Worm (Caenorhabditis elegans): ENCODE data around the gene ubq-1.

The ubq-1 gene

ce11 chrIII:5939453-5940296 lies at the start of gene ubq-1:
TSS of gene ubq-1 (plus strand) at chrIII:5940254.
- TF ChIP-seq M03D4.4 (tag; optimal IDR thresholded peaks at IDR 0.05), result peak; percentile 66
- no peak for TF ChIP-seq bed-3 (GFP tag; optimal IDR thresholded peaks at IDR 0.05)
- no peak for TF ChIP-seq nhr-28 (tag; optimal IDR thresholded peaks at IDR 0.05)
- TF ChIP-seq sptf-1 (tag; optimal IDR thresholded peaks at IDR 0.05), result no peak
- peak; percentile 50 for TF ChIP-seq mls-2 (tag; optimal IDR thresholded peaks at IDR 0.05)
- TF ChIP-seq lin-32 (GFP tag; optimal IDR thresholded peaks at IDR 0.05), result no peak
- TF ChIP-seq nhr-237 (tag; optimal IDR thresholded peaks at IDR 0.05), result no peak
- TF ChIP-seq unc-39 (tag; optimal IDR thresholded peaks at IDR 0.05), result no peak
- no peak for TF ChIP-seq ceh-43 (GFP tag; optimal IDR thresholded peaks at IDR 0.05)
- peak; percentile 58 for TF ChIP-seq cnd-1 (tag; optimal IDR thresholded peaks at IDR 0.05)

ce11 chrIII:5892909-5893308 lies 47.1 kb upstream of the ubq-1 start:
- TF ChIP-seq sem-2 (GFP tag; optimal IDR thresholded peaks at IDR 0.05), result no peak
- TF ChIP-seq mep-1 (tag; optimal IDR thresholded peaks at IDR 0.05), result no peak
- no peak for TF ChIP-seq cnd-1 (tag; optimal IDR thresholded peaks at IDR 0.05)
- no peak for TF ChIP-seq ceh-83 (GFP tag; optimal IDR thresholded peaks at IDR 0.05)
- no peak for TF ChIP-seq ceh-39 (tag; optimal IDR thresholded peaks at IDR 0.05)

DNA sequence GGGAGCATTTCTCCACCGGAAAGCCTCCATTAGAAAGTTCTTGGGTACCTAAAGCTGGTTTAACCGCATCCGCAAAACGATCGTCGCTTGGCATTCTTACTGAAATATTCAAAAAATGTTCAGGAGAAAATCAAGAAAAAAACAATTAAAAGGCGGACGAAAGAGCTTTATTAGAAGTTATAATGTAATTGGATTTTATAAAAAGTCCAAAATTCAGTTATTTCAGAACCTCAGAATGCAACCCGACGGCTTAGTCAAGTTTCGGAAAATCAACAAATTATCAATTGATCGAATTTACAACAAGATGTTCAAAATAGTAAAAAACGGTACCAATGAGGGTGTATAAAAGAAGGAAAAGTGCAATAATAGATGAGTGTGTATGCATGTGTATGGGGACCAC lies 44.1 kb upstream of the ubq-1 start, which contains the start of gene pxl-1:
pxl-1 (minus strand) TSS at position 101 of the 400 bp plus-strand sequence.
- TF ChIP-seq nhr-76 (tag; optimal IDR thresholded peaks at IDR 0.05) (no peak), zip-8 (tag; optimal IDR thresholded peaks at IDR 0.05) (no peak), mab-5 (tag; optimal IDR thresholded peaks at IDR 0.05) (no peak), cnd-1 (tag; optimal IDR thresholded peaks at IDR 0.05) (no peak), sptf-1 (tag; optimal IDR thresholded peaks at IDR 0.05) (no peak), drap-1 (GFP tag; optimal IDR thresholded peaks at IDR 0.05) (no peak), mls-2 (tag; optimal IDR thresholded peaks at IDR 0.05) (no peak), nhr-2 (tag; optimal IDR thresholded peaks at IDR 0.05) (no peak), unc-39 (tag; optimal IDR thresholded peaks at IDR 0.05) (no peak), hlh-1 (tag; optimal IDR thresholded peaks at IDR 0.05) (no peak), ceh-39 (tag; optimal IDR thresholded peaks at IDR 0.05) (no peak), unc-62 (GFP tag; optimal IDR thresholded peaks at IDR 0.05) (no peak), nhr-237 (tag; optimal IDR thresholded peaks at IDR 0.05) (no peak), ceh-43 (GFP tag; optimal IDR thresholded peaks at IDR 0.05) (no peak), unc-120 (tag; optimal IDR thresholded peaks at IDR 0.05; ENCODE audit: poor library complexity, severe bottlenecking) (no peak), sem-2 (GFP tag; optimal IDR thresholded peaks at IDR 0.05) (no peak), flh-1 (GFP tag; optimal IDR thresholded peaks at IDR 0.05) (no peak), snpc-4 (tag; optimal IDR thresholded peaks at IDR 0.05) (no peak), lin-13 (tag; optimal IDR thresholded peaks at IDR 0.05) (no peak), blmp-1 (tag; optimal IDR thresholded peaks at IDR 0.05) (no peak)

DNA sequence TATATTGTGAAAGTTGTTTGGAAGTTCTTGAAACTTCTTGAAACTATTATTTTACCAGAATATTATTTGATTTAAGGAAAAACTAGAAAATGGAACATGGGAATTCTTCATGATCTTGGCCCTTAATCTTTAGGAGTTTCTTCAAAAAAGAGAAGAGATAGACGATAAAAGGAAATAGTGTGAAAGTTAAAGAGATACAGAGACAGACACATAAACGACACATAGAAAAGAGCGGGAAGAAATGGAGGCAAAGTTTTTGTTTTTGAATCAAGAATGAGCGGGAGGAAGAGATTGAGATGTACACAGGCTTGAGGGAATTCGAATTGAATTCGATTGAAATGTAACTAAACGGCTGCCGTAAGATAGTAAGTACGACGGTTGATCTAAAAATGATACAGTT lies 42.6 kb upstream of the ubq-1 start:
- no peak for TF ChIP-seq ceh-39 (tag; optimal IDR thresholded peaks at IDR 0.05)
- TF ChIP-seq ces-1 (GFP tag; optimal IDR thresholded peaks at IDR 0.05), result peak; percentile 27

- TF ChIP-seq zip-8 (tag; optimal IDR thresholded peaks at IDR 0.05) (no peak), hlh-1 (tag; optimal IDR thresholded peaks at IDR 0.05) (peak; percentile 59), unc-120 (tag; optimal IDR thresholded peaks at IDR 0.05; ENCODE audit: poor library complexity, severe bottlenecking) (peak; percentile 67)
Observed at ce11 chrIII:5898631-5899030, 41.4 kb upstream of the ubq-1 start.

- TF ChIP-seq lsy-2 (tag; optimal IDR thresholded peaks at IDR 0.05), result no peak
- no peak for TF ChIP-seq mls-2 (tag; optimal IDR thresholded peaks at IDR 0.05)
- TF ChIP-seq unc-39 (tag; optimal IDR thresholded peaks at IDR 0.05), result no peak
- TF ChIP-seq ceh-39 (tag; optimal IDR thresholded peaks at IDR 0.05), result peak; percentile 96
- peak; percentile 85 for TF ChIP-seq nhr-2 (tag; optimal IDR thresholded peaks at IDR 0.05)
- peak; percentile 92 for TF ChIP-seq zip-8 (tag; optimal IDR thresholded peaks at IDR 0.05)
- TF ChIP-seq lin-32 (GFP tag; optimal IDR thresholded peaks at IDR 0.05), result no peak
- TF ChIP-seq tbx-8 (GFP tag; optimal IDR thresholded peaks at IDR 0.05), result no peak
Observed at ce11 chrIII:5900709-5901108, 39.3 kb upstream of the ubq-1 start.
